Fruit fly (Drosophila melanogaster) whole organism, embryonic: Measurements from ENCODE around the gene RpLP1.

Experiments
- Asciz ChIP-seq: fragments of 200-800 bp; sonication (Bioruptor generic); optimal IDR thresholded peaks from 2 replicates; lab custom pipeline; 2017; ENCODE audit warnings: missing biosample characterization, mild to moderate bottlenecking, missing genetic modification characterization, missing genetic modification reagents
- Atf3 ChIP-seq: fragments of 200-800 bp; sonication (Bioruptor generic); optimal IDR thresholded peaks from 3 replicates; lab custom pipeline; 2016; ENCODE audit warnings: missing biosample characterization, missing genetic modification characterization
- BtbVII ChIP-seq: fragments of 200-800 bp; sonication (Bioruptor generic); optimal IDR thresholded peaks from 3 replicates; lab custom pipeline; 2017; ENCODE audit warnings: missing biosample characterization, mild to moderate bottlenecking, missing genetic modification characterization
- CG1024 ChIP-seq: fragments of 200-800 bp; sonication (Bioruptor generic); IDR thresholded peaks from 2 replicates; pipeline ENCODE4 v1.3.6; 2022; ENCODE audit warnings: missing biosample characterization, missing genetic modification characterization
- CG11504 ChIP-seq: fragments of 200-800 bp; sonication (Bioruptor generic); optimal IDR thresholded peaks from 3 replicates; lab custom pipeline; 2019; ENCODE audit warnings: missing biosample characterization, mild to moderate bottlenecking, missing genetic modification characterization, moderate library complexity
- CG12942 ChIP-seq: fragments of 200-800 bp; sonication (Bioruptor generic); optimal IDR thresholded peaks from 3 replicates; lab custom pipeline; 2016; ENCODE audit warnings: missing biosample characterization, missing genetic modification characterization
- CG13123 ChIP-seq: fragments of 200-800 bp; sonication (Bioruptor generic); optimal IDR thresholded peaks from 2 replicates; lab custom pipeline; 2016; ENCODE audit warnings: missing biosample characterization, missing genetic modification characterization
- CG17802 ChIP-seq: fragments of 200-800 bp; sonication (Bioruptor generic); optimal IDR thresholded peaks from 2 replicates; lab custom pipeline; 2018; ENCODE audit warnings: missing biosample characterization, mild to moderate bottlenecking, missing genetic modification characterization, moderate library complexity
- CG2712 ChIP-seq: fragments of 200-800 bp; optimal IDR thresholded peaks from 3 replicates; lab custom pipeline; 2019; ENCODE audit warnings: missing biosample characterization, mild to moderate bottlenecking, missing genetic modification characterization, moderate library complexity
- CG2875 ChIP-seq: fragments of 200-800 bp; sonication (Bioruptor generic); optimal IDR thresholded peaks from 2 replicates; lab custom pipeline; 2017; ENCODE audit warnings: missing biosample characterization, mild to moderate bottlenecking, missing genetic modification characterization, missing genetic modification reagents
- CG30020 ChIP-seq: fragments of 200-800 bp; optimal IDR thresholded peaks from 2 replicates; lab custom pipeline; 2019; ENCODE audit warnings: missing biosample characterization, mild to moderate bottlenecking, missing genetic modification characterization, moderate library complexity
- CG32772 ChIP-seq: fragments of 200-800 bp; sonication (Bioruptor generic); IDR thresholded peaks from 2 replicates; pipeline ENCODE4 v1.3.6; 2022; ENCODE audit warnings: missing biosample characterization, missing genetic modification characterization
- CG4820 ChIP-seq: fragments of 200-800 bp; sonication (Bioruptor generic); optimal IDR thresholded peaks from 3 replicates; lab custom pipeline; 2016; ENCODE audit warnings: missing biosample characterization, missing genetic modification characterization
- CG5245 ChIP-seq: fragments of 200-800 bp; sonication (Bioruptor generic); optimal IDR thresholded peaks from 3 replicates; lab custom pipeline; 2016; ENCODE audit warnings: missing biosample characterization, missing genetic modification characterization
- CG5953 ChIP-seq: fragments of 200-800 bp; sonication (Bioruptor generic); IDR thresholded peaks from 2 replicates; pipeline ENCODE4 v1.3.6; 2022; ENCODE audit warnings: missing biosample characterization, missing genetic modification characterization
- CG6175 ChIP-seq: fragments of 200-800 bp; sonication (Bioruptor generic); IDR thresholded peaks from 3 replicates; pipeline ENCODE4 v1.3.6; 2022; ENCODE audit warnings: missing biosample characterization, missing genetic modification characterization
- CG6791 ChIP-seq: fragments of 200-800 bp; sonication (Bioruptor generic); IDR thresholded peaks from 3 replicates; pipeline ENCODE4 v1.3.6; 2022; ENCODE audit warnings: missing biosample characterization, missing genetic modification characterization; ENCODE audit not compliant: partially characterized antibody
- CG7556 ChIP-seq: fragments of 200-800 bp; sonication (Bioruptor generic); optimal IDR thresholded peaks from 2 replicates; lab custom pipeline; 2017; ENCODE audit warnings: missing biosample characterization, mild to moderate bottlenecking, missing genetic modification characterization
- CG8089 ChIP-seq: fragments of 200-800 bp; sonication (Bioruptor generic); optimal IDR thresholded peaks from 3 replicates; lab custom pipeline; 2016; ENCODE audit warnings: missing biosample characterization, missing genetic modification characterization
- CG8478 ChIP-seq: fragments of >200 bp; optimal IDR thresholded peaks from 2 replicates; lab custom pipeline; 2018
- CG8765 ChIP-seq: fragments of 200-800 bp; sonication (Bioruptor generic); IDR thresholded peaks from 2 replicates; pipeline ENCODE4 v1.3.6; 2022; ENCODE audit warnings: missing biosample characterization, missing genetic modification characterization
- CG8944 ChIP-seq: fragments of 200-800 bp; sonication (Bioruptor generic); optimal IDR thresholded peaks from 3 replicates; lab custom pipeline; 2016; ENCODE audit warnings: missing biosample characterization, missing genetic modification characterization
- CG9215 ChIP-seq: fragments of 200-800 bp; sonication (Bioruptor generic); IDR thresholded peaks from 2 replicates; pipeline ENCODE4 v1.3.6; 2022; ENCODE audit warnings: missing biosample characterization, missing genetic modification characterization
- Dbx ChIP-seq: fragments of 200-800 bp; sonication (Bioruptor generic); IDR thresholded peaks from 3 replicates; pipeline ENCODE4 v1.3.6; 2022; ENCODE audit warnings: missing biosample characterization, missing genetic modification characterization
- Dref ChIP-seq: fragments of 200-800 bp; sonication (Bioruptor generic); IDR thresholded peaks from 2 replicates; pipeline ENCODE4 v1.3.6; 2022; ENCODE audit warnings: missing biosample characterization, missing genetic modification characterization
- Elba2 ChIP-seq: fragments of 200-800 bp; sonication (Bioruptor generic); optimal IDR thresholded peaks from 3 replicates; lab custom pipeline; 2016; ENCODE audit warnings: missing biosample characterization, missing genetic modification characterization
- GATAe ChIP-seq: fragments of 200-800 bp; sonication (Bioruptor generic); conservative IDR thresholded peaks from 2 replicates; pipeline ENCODE4 v1.3.6; 2022; ENCODE audit warnings: missing biosample characterization, missing genetic modification characterization
- Hr3 ChIP-seq: fragments of 200-800 bp; sonication (Bioruptor generic); optimal IDR thresholded peaks from 3 replicates; lab custom pipeline; 2016; ENCODE audit warnings: missing biosample characterization, missing genetic modification characterization
- Med ChIP-seq: fragments of 200-800 bp; sonication (Bioruptor generic); peaks from one replicate; lab custom pipeline; 2016; ENCODE audit warnings: missing biosample characterization, missing genetic modification characterization, mild to moderate bottlenecking, inconsistent platforms, moderate library complexity
- Meics ChIP-seq: fragments of 200-800 bp; sonication (Bioruptor generic); optimal IDR thresholded peaks from 2 replicates; lab custom pipeline; 2017; ENCODE audit warnings: missing biosample characterization, mild to moderate bottlenecking, missing genetic modification characterization
- Neu2 ChIP-seq: fragments of 200-800 bp; sonication (Bioruptor generic); optimal IDR thresholded peaks from 3 replicates; lab custom pipeline; 2016; ENCODE audit warnings: missing biosample characterization, missing genetic modification characterization, borderline replicate concordance
- Opbp ChIP-seq: fragments of 200-800 bp; sonication (Bioruptor generic); IDR thresholded peaks from 3 replicates; pipeline ENCODE4 v1.3.6; 2022; ENCODE audit warnings: missing biosample characterization, missing genetic modification characterization; ENCODE audit not compliant: partially characterized antibody
- Vsx1 ChIP-seq: fragments of 200-800 bp; sonication (Bioruptor generic); optimal IDR thresholded peaks from 2 replicates; lab custom pipeline; 2017; ENCODE audit warnings: missing biosample characterization, mild to moderate bottlenecking, missing genetic modification characterization, missing genetic modification reagents
- Xbp1 ChIP-seq: fragments of 200-800 bp; sonication (Bioruptor generic); optimal IDR thresholded peaks from 3 replicates; lab custom pipeline; 2016; ENCODE audit warnings: missing biosample characterization, mild to moderate bottlenecking, missing genetic modification characterization
- dpn ChIP-seq, 2 experiments: fragments of 200-800 bp; sonication (Bioruptor generic); optimal IDR thresholded peaks; 3 replicates each; lab custom pipeline; 2016; ENCODE audit warnings: missing biosample characterization in 2 of 2, missing genetic modification characterization in 2 of 2
- dysf ChIP-seq: fragments of 200-800 bp; sonication (Bioruptor generic); IDR thresholded peaks from 3 replicates; pipeline ENCODE4 v1.3.6; 2022; ENCODE audit warnings: missing biosample characterization, missing genetic modification characterization
- exex ChIP-seq: fragments of 200-800 bp; sonication (Bioruptor generic); optimal IDR thresholded peaks from 4 replicates; lab custom pipeline; 2018; ENCODE audit warnings: missing biosample characterization, mild to moderate bottlenecking, missing genetic modification characterization, moderate library complexity
- fd102C ChIP-seq: fragments of 200-800 bp; sonication (Bioruptor generic); optimal IDR thresholded peaks from 2 replicates; lab custom pipeline; 2018; ENCODE audit warnings: missing biosample characterization, mild to moderate bottlenecking, missing genetic modification characterization, moderate library complexity
- grn ChIP-seq: fragments of 200-800 bp; sonication (Bioruptor generic); optimal IDR thresholded peaks from 3 replicates; lab custom pipeline; 2017; ENCODE audit warnings: missing biosample characterization, missing genetic modification characterization
- hth ChIP-seq: fragments of >200 bp; optimal IDR thresholded peaks from 2 replicates; lab custom pipeline; 2017; ENCODE audit warnings: inconsistent platforms
- kah ChIP-seq: fragments of 200-800 bp; sonication (Bioruptor generic); optimal IDR thresholded peaks from 2 replicates; lab custom pipeline; 2018; ENCODE audit warnings: missing biosample characterization, mild to moderate bottlenecking, missing genetic modification characterization
- lbe ChIP-seq: fragments of 200-800 bp; sonication (Bioruptor generic); optimal IDR thresholded peaks from 2 replicates; lab custom pipeline; 2016; ENCODE audit warnings: missing biosample characterization, mild to moderate bottlenecking, missing genetic modification characterization
- lmd ChIP-seq: fragments of 200-800 bp; sonication (Bioruptor generic); IDR thresholded peaks from 2 replicates; pipeline ENCODE4 v1.3.6; 2022; ENCODE audit warnings: missing biosample characterization, missing genetic modification characterization
- luna ChIP-seq: fragments of 200-800 bp; sonication (Bioruptor generic); optimal IDR thresholded peaks from 2 replicates; lab custom pipeline; 2016; ENCODE audit warnings: missing biosample characterization, missing genetic modification characterization
- org-1 ChIP-seq: fragments of 200-800 bp; sonication (Bioruptor generic); optimal IDR thresholded peaks from 2 replicates; lab custom pipeline; 2017; ENCODE audit warnings: missing biosample characterization, missing genetic modification characterization
- pros ChIP-seq: fragments of 200-800 bp; sonication (Bioruptor generic); optimal IDR thresholded peaks from 3 replicates; lab custom pipeline; 2019; ENCODE audit warnings: missing biosample characterization, mild to moderate bottlenecking, missing genetic modification characterization, moderate library complexity
- psq ChIP-seq: fragments of 200-800 bp; sonication (Bioruptor generic); optimal IDR thresholded peaks from 2 replicates; lab custom pipeline; 2017; ENCODE audit warnings: missing biosample characterization, missing genetic modification characterization
- schlank ChIP-seq: fragments of 200-800 bp; sonication (Bioruptor generic); optimal IDR thresholded peaks from 2 replicates; lab custom pipeline; 2018; ENCODE audit warnings: missing biosample characterization, mild to moderate bottlenecking, missing genetic modification characterization
- tgo ChIP-seq: fragments of 200-800 bp; sonication (Bioruptor generic); IDR thresholded peaks from 3 replicates; pipeline ENCODE4 v1.3.6; 2022; ENCODE audit warnings: missing biosample characterization, missing genetic modification characterization
- usp ChIP-seq: fragments of >200 bp; optimal IDR thresholded peaks from 2 replicates; lab custom pipeline; 2017; ENCODE audit warnings: missing biosample characterization, missing genetic modification characterization

RpLP1 gene

DNA sequence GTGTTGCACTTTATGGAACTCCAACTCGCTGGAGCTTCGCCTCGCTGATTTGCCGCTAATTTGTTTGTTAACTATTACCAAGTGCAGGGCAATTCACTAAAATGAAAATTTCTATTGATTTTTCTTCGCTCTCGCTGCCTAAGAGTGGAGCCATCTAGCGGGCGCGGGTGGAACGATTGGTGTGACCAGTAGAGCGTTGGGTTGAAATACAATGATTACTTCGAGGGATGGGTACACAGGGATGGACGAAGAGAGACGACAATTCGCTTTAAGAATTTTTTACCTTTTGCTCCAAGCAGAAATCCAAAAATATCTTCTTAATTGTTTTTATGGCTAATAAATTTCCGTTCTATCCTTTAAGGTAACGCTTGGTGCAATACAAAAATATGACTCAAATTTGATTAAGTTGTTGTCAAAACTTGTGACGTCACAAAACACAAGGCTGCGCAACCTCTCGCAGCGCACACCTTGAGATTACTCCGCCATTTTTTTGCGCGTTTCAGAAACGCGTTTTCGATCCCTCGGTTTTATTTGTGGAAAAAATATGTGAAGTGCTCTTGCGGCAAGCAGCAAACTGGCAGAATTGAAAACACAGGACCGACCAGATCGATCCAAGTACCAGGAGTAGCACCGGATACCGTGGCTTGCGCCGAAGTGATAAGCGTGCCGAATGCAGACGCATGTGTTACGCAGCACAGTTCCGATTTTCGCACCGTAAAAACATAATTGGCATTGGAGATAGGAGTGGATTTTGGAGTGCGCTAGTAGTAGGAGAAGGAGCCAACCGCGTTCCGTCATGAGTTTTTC lies 5.0 kb upstream of the RpLP1 start, which contains the start of the genes AP-2alpha and ebi (continued):
- peak; percentile 94 for TF ChIP-seq Xbp1 (GFP tag; lab: Kevin White, UChicago)
- peak; percentile 77 for TF ChIP-seq CG13123 (GFP tag; lab: Kevin White, UChicago)
- peak; percentile 82 for TF ChIP-seq CG8765 (GFP tag; lab: Robert Waterston, UW)
- TF ChIP-seq dysf (GFP tag; lab: Robert Waterston, UW), result peak; percentile 93
- TF ChIP-seq Med (GFP tag; lab: Kevin White, UChicago), result peak; percentile 98
- peak; percentile 60 for TF ChIP-seq Asciz (GFP tag; lab: Kevin White, UChicago)
- peak; percentile 44; the same call in 1 of the 2 replicates for TF ChIP-seq CG5953 (GFP tag; lab: Robert Waterston, UW)
- TF ChIP-seq Opbp, result peak; percentile 48; the same call in 1 of the 3 replicates
- peak; percentile 93 for TF ChIP-seq Atf3 (GFP tag; lab: Kevin White, UChicago)
- peak; percentile 91 for TF ChIP-seq CG32772 (GFP tag; lab: Robert Waterston, UW)
- TF ChIP-seq CG8478, result no peak
- peak; percentile 76 for TF ChIP-seq Meics (GFP tag; lab: Kevin White, UChicago)
- peak; percentile 88 for TF ChIP-seq CG12942 (GFP tag; lab: Kevin White, UChicago)
- TF ChIP-seq CG9215, result peak; percentile 93
- peak; percentile 67 for TF ChIP-seq schlank (tag; lab: Kevin White, UChicago)
- TF ChIP-seq Vsx1 (GFP tag; lab: Kevin White, UChicago), result no peak
- TF ChIP-seq org-1, result peak; percentile 60
- no peak for TF ChIP-seq usp (GFP tag; lab: Kevin White, UChicago)
- TF ChIP-seq CG7556 (GFP tag; lab: Kevin White, UChicago), result peak; percentile 78
- TF ChIP-seq fd102C (GFP tag; lab: Kevin White, UChicago), result no peak
- TF ChIP-seq CG6175 (GFP tag; lab: Robert Waterston, UW), result peak; percentile 76
- TF ChIP-seq grn, result peak; percentile 44
- TF ChIP-seq CG30020 (tag; lab: Kevin White, UChicago), result peak; percentile 74
- no peak for TF ChIP-seq kah (GFP tag; lab: Kevin White, UChicago)
- TF ChIP-seq Hr3 (GFP tag; lab: Kevin White, UChicago), result peak; percentile 93
- TF ChIP-seq CG8089 (GFP tag; lab: Kevin White, UChicago), result peak; percentile 91
- peak; percentile 33 for TF ChIP-seq CG2875
- peak; percentile 28 for TF ChIP-seq CG17802
- no peak for TF ChIP-seq CG11504 (tag; lab: Kevin White, UChicago)
- TF ChIP-seq tgo, result peak; percentile 89
- TF ChIP-seq Neu2 (GFP tag; lab: Kevin White, UChicago), result peak; percentile 79
- TF ChIP-seq Dref (GFP tag; lab: Robert Waterston, UW), result peak; percentile 35; the same call in 1 of the 2 replicates
- TF ChIP-seq CG4820 (GFP tag; lab: Kevin White, UChicago), result peak; percentile 86
- no peak for TF ChIP-seq pros
- TF ChIP-seq hth (lab: Kevin White, UChicago), result no peak
- peak; percentile 63 for TF ChIP-seq Elba2 (GFP tag; lab: Kevin White, UChicago)
- TF ChIP-seq CG1024, result 0 out of 2 replicates have a peak, but pooled peaks have one; percentile 24
- peak; percentile 94 for TF ChIP-seq dpn (GFP tag; optimal IDR thresholded peaks at IDR 0.05; lab: Kevin White, UChicago)
- TF ChIP-seq lbe (GFP tag; lab: Kevin White, UChicago), result peak; percentile 52
- peak; percentile 94 for TF ChIP-seq lmd (GFP tag; lab: Robert Waterston, UW)
- peak; percentile 91 for TF ChIP-seq Dbx
- peak; percentile 95 for TF ChIP-seq CG8944 (GFP tag; lab: Kevin White, UChicago)
- TF ChIP-seq CG5245, result peak; percentile 70
- no peak for TF ChIP-seq GATAe (GFP tag; lab: Robert Waterston, UW)
- TF ChIP-seq exex (tag; lab: Kevin White, UChicago), result peak; percentile 42
- no peak for TF ChIP-seq BtbVII (GFP tag; lab: Kevin White, UChicago)
- TF ChIP-seq CG2712 (tag; lab: Kevin White, UChicago), result peak; percentile 85
- peak; percentile 85 for TF ChIP-seq psq (GFP tag; lab: Kevin White, UChicago)
- TF ChIP-seq CG6791 (GFP tag; lab: Robert Waterston, UW), result no peak
- TF ChIP-seq luna, result peak; percentile 67
